Fruit fly (Drosophila melanogaster) whole organism, embryonic: ENCODE measurements around the gene CG42259.

Experiments
- Aef1 ChIP-seq: fragments of 200-800 bp; sonication (Bioruptor generic); IDR thresholded peaks from 3 replicates; pipeline ENCODE4 v1.3.6; 2022; ENCODE audit warnings: missing biosample characterization, missing genetic modification characterization
- Asciz ChIP-seq: fragments of 200-800 bp; sonication (Bioruptor generic); optimal IDR thresholded peaks from 2 replicates; lab custom pipeline; 2017; ENCODE audit warnings: missing biosample characterization, mild to moderate bottlenecking, missing genetic modification characterization, missing genetic modification reagents
- Atf-2 ChIP-seq: fragments of 200-800 bp; sonication (Bioruptor generic); optimal IDR thresholded peaks from 2 replicates; lab custom pipeline; 2016; ENCODE audit warnings: missing biosample characterization, missing genetic modification characterization
- Bteb2 ChIP-seq: fragments of 200-800 bp; sonication (Bioruptor generic); optimal IDR thresholded peaks from 2 replicates; lab custom pipeline; 2016; ENCODE audit warnings: missing biosample characterization, missing genetic modification characterization
- CG10462 ChIP-seq: fragments of 200-800 bp; sonication (Bioruptor generic); optimal IDR thresholded peaks from 2 replicates; lab custom pipeline; 2016; ENCODE audit warnings: missing biosample characterization, missing genetic modification characterization
- CG12104 ChIP-seq: fragments of 200-800 bp; sonication (Bioruptor generic); optimal IDR thresholded peaks from 3 replicates; lab custom pipeline; 2016; ENCODE audit warnings: missing biosample characterization, missing genetic modification characterization
- CG13624 ChIP-seq: fragments of 200-800 bp; sonication (Bioruptor generic); optimal IDR thresholded peaks from 2 replicates; lab custom pipeline; 2016; ENCODE audit warnings: missing biosample characterization, missing genetic modification characterization
- CG1602 ChIP-seq: fragments of 200-800 bp; sonication (Bioruptor generic); optimal IDR thresholded peaks from 3 replicates; lab custom pipeline; 2016; ENCODE audit warnings: missing biosample characterization, missing genetic modification characterization
- CG17186 ChIP-seq: fragments of 200-800 bp; sonication (Bioruptor generic); optimal IDR thresholded peaks from 3 replicates; lab custom pipeline; 2017; ENCODE audit warnings: missing biosample characterization, missing genetic modification reagents, missing genetic modification characterization
- CG17361 ChIP-seq: fragments of 200-800 bp; sonication (Bioruptor generic); IDR thresholded peaks from 3 replicates; pipeline ENCODE4 v1.3.6; 2022; ENCODE audit warnings: missing biosample characterization, missing genetic modification characterization
- CG17385 ChIP-seq: fragments of 200-800 bp; sonication (Bioruptor generic); optimal IDR thresholded peaks from 3 replicates; lab custom pipeline; 2018; ENCODE audit warnings: missing biosample characterization, mild to moderate bottlenecking, missing genetic modification characterization
- CG17568 ChIP-seq: fragments of 200-800 bp; sonication (Bioruptor generic); optimal IDR thresholded peaks from 2 replicates; lab custom pipeline; 2018; ENCODE audit warnings: missing biosample characterization, mild to moderate bottlenecking, missing genetic modification characterization, moderate library complexity
- CG31388 ChIP-seq: fragments of 200-800 bp; sonication (Bioruptor generic); optimal IDR thresholded peaks from 2 replicates; lab custom pipeline; 2016; ENCODE audit warnings: missing biosample characterization, missing genetic modification characterization
- CG3281 ChIP-seq: fragments of 200-800 bp; sonication (Bioruptor generic); optimal IDR thresholded peaks from 3 replicates; lab custom pipeline; 2017; ENCODE audit warnings: missing biosample characterization, mild to moderate bottlenecking, missing genetic modification characterization
- CG34224 ChIP-seq: fragments of 200-800 bp; sonication (Bioruptor generic); IDR thresholded peaks from 3 replicates; pipeline ENCODE4 v1.3.6; 2022; ENCODE audit warnings: missing biosample characterization, missing genetic modification characterization; ENCODE audit not compliant: partially characterized antibody
- CG3838 ChIP-seq: fragments of 200-800 bp; sonication (Bioruptor generic); optimal IDR thresholded peaks from 3 replicates; lab custom pipeline; 2016; ENCODE audit warnings: missing biosample characterization, missing genetic modification characterization
- CG4424 ChIP-seq: fragments of 200-800 bp; sonication (Bioruptor generic); optimal IDR thresholded peaks from 3 replicates; lab custom pipeline; 2016; ENCODE audit warnings: missing biosample characterization, missing genetic modification characterization
- CG5953 ChIP-seq: fragments of 200-800 bp; sonication (Bioruptor generic); IDR thresholded peaks from 2 replicates; pipeline ENCODE4 v1.3.6; 2022; ENCODE audit warnings: missing biosample characterization, missing genetic modification characterization
- CG6254 ChIP-seq: fragments of 200-800 bp; sonication (Bioruptor generic); optimal IDR thresholded peaks from 3 replicates; lab custom pipeline; 2017; ENCODE audit warnings: mild to moderate bottlenecking, missing biosample characterization, missing genetic modification reagents, missing genetic modification characterization
- CG8765 ChIP-seq: fragments of 200-800 bp; sonication (Bioruptor generic); IDR thresholded peaks from 2 replicates; pipeline ENCODE4 v1.3.6; 2022; ENCODE audit warnings: missing biosample characterization, missing genetic modification characterization
- Deaf1 ChIP-seq: fragments of 200-800 bp; optimal IDR thresholded peaks from 3 replicates; lab custom pipeline; 2019; ENCODE audit warnings: missing biosample characterization, mild to moderate bottlenecking, missing genetic modification characterization, moderate library complexity
- E2f1 ChIP-seq: fragments of 200-800 bp; sonication (Bioruptor generic); IDR thresholded peaks from 2 replicates; pipeline ENCODE4 v1.3.6; 2022; ENCODE audit warnings: missing biosample characterization, missing genetic modification characterization
- Ets65A ChIP-seq: fragments of 200-800 bp; sonication (Bioruptor generic); peaks from one replicate; lab custom pipeline; 2016; ENCODE audit warnings: missing biosample characterization, missing genetic modification characterization
- Fer2 ChIP-seq: fragments of 200-800 bp; sonication (Bioruptor generic); optimal IDR thresholded peaks from 2 replicates; lab custom pipeline; 2018; ENCODE audit warnings: missing biosample characterization, mild to moderate bottlenecking, missing genetic modification characterization, moderate library complexity
- Hr3 ChIP-seq: fragments of 200-800 bp; sonication (Bioruptor generic); optimal IDR thresholded peaks from 3 replicates; lab custom pipeline; 2016; ENCODE audit warnings: missing biosample characterization, missing genetic modification characterization
- Mrtf ChIP-seq: fragments of 200-800 bp; sonication (Bioruptor generic); IDR thresholded peaks from 3 replicates; pipeline ENCODE4 v1.3.6; 2022; ENCODE audit warnings: missing biosample characterization, missing genetic modification characterization
- NC2β ChIP-seq: fragments of 200-800 bp; sonication (Bioruptor generic); optimal IDR thresholded peaks from 2 replicates; lab custom pipeline; 2016; ENCODE audit warnings: missing biosample characterization, missing genetic modification characterization
- Scr ChIP-seq: fragments of 200-800 bp; sonication (Bioruptor generic); IDR thresholded peaks from 2 replicates; pipeline ENCODE4 v1.3.6; 2022; ENCODE audit warnings: missing biosample characterization, missing genetic modification characterization; ENCODE audit not compliant: partially characterized antibody
- Tbp ChIP-seq: fragments of >200 bp; optimal IDR thresholded peaks from 2 replicates; lab custom pipeline; 2018; ENCODE audit warnings: missing biosample characterization, missing genetic modification characterization
- Xrp1 ChIP-seq: fragments of 200-800 bp; sonication (Bioruptor generic); IDR thresholded peaks from 2 replicates; pipeline ENCODE4 v1.3.6; 2022; ENCODE audit warnings: missing biosample characterization, missing genetic modification characterization
- ara ChIP-seq: fragments of 200-800 bp; sonication (Bioruptor generic); IDR thresholded peaks from 2 replicates; pipeline ENCODE4 v1.3.6; 2022; ENCODE audit warnings: missing biosample characterization, missing genetic modification characterization
- bigmax ChIP-seq: fragments of 200-800 bp; sonication (Bioruptor generic); optimal IDR thresholded peaks from 2 replicates; lab custom pipeline; 2018; ENCODE audit warnings: missing biosample characterization, mild to moderate bottlenecking, missing genetic modification characterization
- croc ChIP-seq: fragments of 200-800 bp; sonication (Bioruptor generic); conservative IDR thresholded peaks from 3 replicates; pipeline ENCODE4 v1.3.6; 2022; ENCODE audit warnings: missing biosample characterization, missing genetic modification characterization
- dati ChIP-seq: fragments of 200-800 bp; sonication (Bioruptor generic); IDR thresholded peaks from 2 replicates; pipeline ENCODE4 v1.3.6; 2022; ENCODE audit warnings: missing biosample characterization, missing genetic modification characterization
- dm ChIP-seq: fragments of 200-800 bp; sonication (Bioruptor generic); optimal IDR thresholded peaks from 3 replicates; lab custom pipeline; 2016; ENCODE audit warnings: missing biosample characterization, missing genetic modification characterization
- dpn ChIP-seq, 2 experiments: fragments of 200-800 bp; sonication (Bioruptor generic); optimal IDR thresholded peaks; 3 replicates each; lab custom pipeline; 2016; ENCODE audit warnings: missing biosample characterization in 2 of 2, missing genetic modification characterization in 2 of 2
- dysf ChIP-seq: fragments of 200-800 bp; sonication (Bioruptor generic); IDR thresholded peaks from 3 replicates; pipeline ENCODE4 v1.3.6; 2022; ENCODE audit warnings: missing biosample characterization, missing genetic modification characterization
- ems ChIP-seq: fragments of 200-800 bp; sonication (Bioruptor generic); optimal IDR thresholded peaks from 3 replicates; lab custom pipeline; 2016; ENCODE audit warnings: missing biosample characterization, missing genetic modification characterization
- luna ChIP-seq: fragments of 200-800 bp; sonication (Bioruptor generic); optimal IDR thresholded peaks from 2 replicates; lab custom pipeline; 2016; ENCODE audit warnings: missing biosample characterization, missing genetic modification characterization
- mld ChIP-seq: fragments of 200-800 bp; sonication (Bioruptor generic); IDR thresholded peaks from 3 replicates; pipeline ENCODE4 v1.3.6; 2022; ENCODE audit warnings: missing biosample characterization, missing genetic modification characterization; ENCODE audit not compliant: partially characterized antibody
- p53 ChIP-seq: fragments of 200-800 bp; sonication (Bioruptor generic); optimal IDR thresholded peaks from 2 replicates; lab custom pipeline; 2016; ENCODE audit warnings: missing biosample characterization, missing genetic modification characterization
- pnt ChIP-seq: fragments of 200-800 bp; sonication (Bioruptor generic); optimal IDR thresholded peaks from 3 replicates; lab custom pipeline; 2016; ENCODE audit warnings: missing biosample characterization, missing genetic modification characterization
- psq ChIP-seq: fragments of 200-800 bp; sonication (Bioruptor generic); optimal IDR thresholded peaks from 2 replicates; lab custom pipeline; 2017; ENCODE audit warnings: missing biosample characterization, missing genetic modification characterization
- ranshi ChIP-seq: fragments of 200-800 bp; sonication (Bioruptor generic); IDR thresholded peaks from 2 replicates; pipeline ENCODE4 v1.3.6; 2022; ENCODE audit warnings: missing biosample characterization, missing genetic modification characterization
- repo ChIP-seq: fragments of 200-800 bp; sonication (Bioruptor generic); optimal IDR thresholded peaks from 2 replicates; lab custom pipeline; 2016; ENCODE audit warnings: missing biosample characterization, missing genetic modification characterization
- ro ChIP-seq: fragments of 200-800 bp; sonication (Bioruptor generic); IDR thresholded peaks from 2 replicates; pipeline ENCODE4 v1.3.6; 2022; ENCODE audit warnings: missing biosample characterization, missing genetic modification characterization
- sd ChIP-seq: fragments of 200-800 bp; sonication (Bioruptor generic); optimal IDR thresholded peaks from 3 replicates; lab custom pipeline; 2018; ENCODE audit warnings: missing biosample characterization, mild to moderate bottlenecking, missing genetic modification characterization, moderate library complexity
- sna ChIP-seq: fragments of 200-800 bp; sonication (Bioruptor generic); IDR thresholded peaks from 2 replicates; pipeline ENCODE4 v1.3.6; 2022; ENCODE audit warnings: missing biosample characterization, missing genetic modification characterization; ENCODE audit not compliant: partially characterized antibody
- ssp ChIP-seq: fragments of 200-800 bp; sonication (Bioruptor generic); IDR thresholded peaks from 2 replicates; pipeline ENCODE4 v1.3.6; 2022; ENCODE audit warnings: missing biosample characterization, missing genetic modification characterization
- stc ChIP-seq: fragments of 200-800 bp; sonication (Bioruptor generic); IDR thresholded peaks from 2 replicates; pipeline ENCODE4 v1.3.6; 2022; ENCODE audit warnings: missing biosample characterization, missing genetic modification characterization
- ttk ChIP-seq: fragments of 200-800 bp; sonication (Bioruptor generic); IDR thresholded peaks from 2 replicates; pipeline ENCODE4 v2.1.2; 2022; ENCODE audit warnings: missing biosample characterization, missing genetic modification characterization
- unpg ChIP-seq: fragments of 200-800 bp; sonication (Bioruptor generic); optimal IDR thresholded peaks from 3 replicates; lab custom pipeline; 2018; ENCODE audit warnings: missing biosample characterization, mild to moderate bottlenecking, missing genetic modification characterization, moderate library complexity
- yki ChIP-seq: fragments of >200 bp; optimal IDR thresholded peaks from 3 replicates; lab custom pipeline; 2018
- zen ChIP-seq: fragments of 200-800 bp; sonication (Bioruptor generic); optimal IDR thresholded peaks from 3 replicates; lab custom pipeline; 2018; ENCODE audit warnings: missing biosample characterization, mild to moderate bottlenecking, missing genetic modification characterization, moderate library complexity

The CG42259 gene

DNA sequence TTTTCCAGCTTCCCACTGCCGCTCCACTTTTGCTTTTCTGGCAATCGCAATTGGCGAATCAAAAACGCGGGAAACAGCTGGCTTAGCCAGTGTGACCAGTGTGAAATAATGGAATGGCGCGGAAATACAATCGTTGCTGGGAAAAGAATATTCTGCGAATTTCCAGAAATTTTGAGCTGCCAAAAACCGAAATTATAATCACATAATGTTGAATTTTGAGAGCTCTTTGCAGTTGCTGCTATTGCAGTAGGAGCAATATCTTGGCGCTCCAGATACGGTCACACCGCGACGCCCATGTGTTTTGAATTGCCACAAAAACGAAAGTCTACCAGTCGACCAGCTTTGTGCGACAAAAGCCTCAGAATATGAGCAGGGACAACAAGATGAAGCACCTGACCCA lies 15.5 kb upstream of the CG42259 start, which contains the start of the genes Cdc45 and Rpp21 (continued):
- TF ChIP-seq Aef1 (GFP tag; lab: Robert Waterston, UW) (no peak), Tbp (GFP tag; lab: Kevin White, UChicago) (no peak), ttk (GFP tag; lab: Robert Waterston, UW) (no peak), psq (no peak), unpg (no peak), CG13624 (GFP tag; lab: Kevin White, UChicago) (peak; percentile 20), CG17361 (GFP tag; lab: Robert Waterston, UW) (no peak), ro (no peak), yki (lab: Kevin White, UChicago) (no peak), Fer2 (no peak), CG4424 (no peak), dm (GFP tag; lab: Kevin White, UChicago) (peak; percentile 69), zen (no peak), Hr3 (GFP tag; lab: Kevin White, UChicago) (no peak), CG8765 (GFP tag; lab: Robert Waterston, UW) (no peak), ssp (GFP tag; lab: Robert Waterston, UW) (no peak), CG17186 (peak; percentile 55), Atf-2 (no peak), CG12104 (no peak), CG34224 (no peak), dati (GFP tag; lab: Robert Waterston, UW) (no peak), CG17568 (GFP tag; lab: Kevin White, UChicago) (no peak), CG1602 (GFP tag; lab: Kevin White, UChicago) (no peak), ranshi (no peak), sna (GFP tag; lab: Robert Waterston, UW) (no peak), CG5953 (no peak), Bteb2 (GFP tag; lab: Kevin White, UChicago) (no peak), CG10462 (GFP tag; lab: Kevin White, UChicago) (no peak), CG6254 (GFP tag; lab: Kevin White, UChicago) (no peak), CG3838 (no peak), CG3281 (GFP tag; lab: Kevin White, UChicago) (no peak), dysf (no peak), dpn (GFP tag; optimal IDR thresholded peaks at IDR 0.05; lab: Kevin White, UChicago) (no peak), Ets65A (GFP tag; lab: Kevin White, UChicago) (no peak), Asciz (GFP tag; lab: Kevin White, UChicago) (no peak), pnt (GFP tag; lab: Kevin White, UChicago) (no peak), ara (GFP tag; lab: Robert Waterston, UW) (no peak), Scr (peak; percentile 42; the same call in 1 of the 2 replicates), NC2β (GFP tag; lab: Kevin White, UChicago) (no peak), ems (GFP tag; lab: Kevin White, UChicago) (no peak), stc (no peak), Xrp1 (GFP tag; lab: Robert Waterston, UW) (no peak), sd (no peak), CG17385 (GFP tag; lab: Kevin White, UChicago) (no peak), CG31388 (GFP tag; lab: Kevin White, UChicago) (no peak), p53 (GFP tag; lab: Kevin White, UChicago) (no peak), E2f1 (GFP tag; lab: Robert Waterston, UW) (peak; percentile 72), Deaf1 (tag; lab: Kevin White, UChicago) (no peak), mld (no peak), repo (no peak), luna (no peak), croc (GFP tag; lab: Robert Waterston, UW) (no peak), bigmax (GFP tag; lab: Kevin White, UChicago) (no peak), Mrtf (no peak)
